Fruit fly (Drosophila melanogaster): ENCODE results near the gene Nle.

Gene Nle

DNA sequence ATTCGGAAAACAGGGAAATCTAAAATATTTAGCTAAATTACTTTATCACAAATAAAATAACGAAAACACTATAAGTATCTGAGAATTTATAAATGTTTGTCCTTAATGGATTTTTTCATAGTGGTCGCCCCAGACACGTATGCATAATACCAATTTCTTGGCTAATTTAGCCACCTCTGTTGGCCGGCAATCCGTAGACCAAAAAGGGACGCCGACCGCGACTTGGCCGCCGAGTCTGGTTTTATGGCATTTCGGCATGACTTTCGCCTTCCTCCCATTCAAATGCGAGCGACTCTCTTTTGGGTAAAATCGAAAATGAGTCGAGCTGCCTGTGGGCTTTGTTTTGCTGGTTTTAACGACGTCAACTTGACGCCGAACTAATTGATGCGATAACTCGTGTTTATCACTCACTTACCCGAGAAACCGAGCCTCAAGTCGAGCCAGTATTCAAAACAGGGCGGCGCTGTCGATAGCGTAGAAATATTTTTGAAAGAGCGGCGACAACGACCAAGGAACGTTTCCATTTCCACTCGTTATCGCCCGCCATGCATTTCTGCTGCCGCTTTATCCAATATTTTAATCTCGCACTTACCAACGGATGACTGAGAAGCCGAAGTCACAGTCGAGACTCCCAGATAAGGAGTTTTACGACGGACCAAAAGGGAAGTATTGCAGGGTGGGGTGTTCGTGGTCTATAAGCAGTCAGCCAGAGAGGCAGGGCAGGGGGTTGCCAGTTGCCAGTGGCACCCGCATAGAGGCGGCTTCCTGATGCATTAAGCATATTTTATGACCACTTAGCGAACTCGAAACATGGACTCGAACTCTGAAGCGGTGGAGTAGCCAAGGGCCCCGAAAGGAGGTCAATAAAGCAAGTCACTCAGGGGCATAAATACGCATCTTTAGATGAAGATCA lies 48.7 kb downstream of the Nle start:
- TF ChIP-seq bab1 (GFP tag; optimal IDR thresholded peaks at IDR 0.05) (no peak), cic (GFP tag; optimal IDR thresholded peaks at IDR 0.05) (no peak), CG14711 (tag; optimal IDR thresholded peaks at IDR 0.05) (no peak), tj (GFP tag; optimal IDR thresholded peaks at IDR 0.05) (no peak)

DNA sequence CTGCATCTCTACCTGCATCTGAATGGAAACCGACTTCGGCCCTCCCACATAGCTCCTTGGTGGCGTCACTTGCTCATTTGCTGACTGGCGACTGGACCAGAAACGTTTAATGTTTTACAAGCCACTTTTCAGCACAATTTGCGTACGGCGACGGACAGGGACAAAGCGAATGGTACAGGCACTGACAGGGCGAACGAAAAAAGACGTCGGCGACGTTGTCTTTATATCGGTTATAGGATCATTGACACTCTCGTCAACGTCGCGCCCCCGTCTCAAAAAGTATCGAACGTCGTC lies 49.4 kb downstream of the Nle start:
- TF ChIP-seq pad (GFP tag; optimal IDR thresholded peaks at IDR 0.05) (no peak), CG7101 (tag; optimal IDR thresholded peaks at IDR 0.05) (no peak), Mnt (GFP tag; optimal IDR thresholded peaks at IDR 0.05) (no peak), CG14711 (tag; optimal IDR thresholded peaks at IDR 0.05) (no peak), kay (GFP tag; ENCODE audit: borderline replicate concordance) (no peak), ovo (GFP tag; optimal IDR thresholded peaks at IDR 0.05) (no peak), CG11617 (GFP tag; optimal IDR thresholded peaks at IDR 0.05) (no peak), cnc (optimal IDR thresholded peaks at IDR 0.05) (no peak), CG12768 (GFP tag; optimal IDR thresholded peaks at IDR 0.05) (no peak), cic (GFP tag; optimal IDR thresholded peaks at IDR 0.05) (no peak), CG33017 (tag; optimal IDR thresholded peaks at IDR 0.05) (no peak), Crg-1 (GFP tag; optimal IDR thresholded peaks at IDR 0.05) (no peak), CG7045 (GFP tag; optimal IDR thresholded peaks at IDR 0.05) (no peak), toe (GFP tag; optimal IDR thresholded peaks at IDR 0.05) (no peak), Clk (GFP tag; optimal IDR thresholded peaks at IDR 0.05) (no peak), Hr96 (GFP tag; optimal IDR thresholded peaks at IDR 0.05) (no peak), bab1 (GFP tag; optimal IDR thresholded peaks at IDR 0.05) (no peak)

DNA sequence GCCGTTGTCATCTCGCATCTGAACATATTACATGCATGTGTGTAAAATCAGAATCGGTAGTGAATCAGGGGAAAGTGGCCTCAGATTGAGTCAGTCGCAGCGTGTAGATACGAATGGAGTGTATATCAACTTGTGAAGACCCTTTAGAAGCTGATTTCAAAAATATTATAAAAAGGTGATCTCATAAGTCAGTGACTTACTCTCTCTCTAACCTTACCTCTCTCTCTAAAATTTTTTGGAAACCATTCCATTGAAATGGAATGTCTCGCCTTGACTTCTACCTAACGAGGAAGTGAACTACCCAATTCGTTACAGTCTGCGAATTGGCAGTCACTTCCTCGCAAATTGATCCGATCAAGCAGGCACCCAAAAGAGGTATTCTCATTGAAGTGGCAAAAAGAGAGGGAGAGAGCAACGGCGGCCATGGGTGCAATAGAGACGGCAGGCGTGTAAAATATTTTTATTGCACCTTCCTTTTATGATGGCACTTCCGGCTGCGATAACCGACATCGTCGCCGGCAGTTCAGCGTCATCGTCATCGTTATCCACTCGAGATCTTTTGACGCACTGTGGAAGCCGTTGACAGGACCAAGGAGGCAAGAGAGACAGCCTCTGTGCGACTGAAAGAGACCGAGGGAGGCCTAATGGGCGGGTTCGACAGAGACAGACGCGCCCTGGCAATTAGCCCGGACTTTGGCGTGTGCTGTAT lies 49.9 kb downstream of the Nle start:
- TF ChIP-seq cic (GFP tag; optimal IDR thresholded peaks at IDR 0.05): no peak

Measured in whole organism, adult.